Fruit fly (Drosophila melanogaster): ENCODE data around the gene Ncoa6.

Gene Ncoa6

dm6 chr2L:5278309-5279130 is 48.0 kb downstream of the Ncoa6 start, which contains the start of the genes Nin and Bub1 (continued):
- TF ChIP-seq lmd (GFP tag; IDR thresholded peaks at IDR 0.05) (no peak; the same call in none of the 2 replicates), unpg (GFP tag; optimal IDR thresholded peaks at IDR 0.05) (no peak), ash1 (GFP tag; optimal IDR thresholded peaks at IDR 0.05) (no peak), Dek (tag; optimal IDR thresholded peaks at IDR 0.05) (no peak), CG6254 (GFP tag; optimal IDR thresholded peaks at IDR 0.05) (no peak), CG12769 (tag; optimal IDR thresholded peaks at IDR 0.05) (no peak), z (GFP tag; IDR thresholded peaks at IDR 0.05) (no peak), CG10654 (GFP tag; optimal IDR thresholded peaks at IDR 0.05) (no peak), dimm (GFP tag; IDR thresholded peaks at IDR 0.05) (no peak), CG6765 (GFP tag; optimal IDR thresholded peaks at IDR 0.05) (no peak), insv (GFP tag; optimal IDR thresholded peaks at IDR 0.05) (no peak), CG12071 (GFP tag; optimal IDR thresholded peaks at IDR 0.05) (no peak), stc (GFP tag; IDR thresholded peaks at IDR 0.05) (no peak), ssp (GFP tag; IDR thresholded peaks at IDR 0.05) (no peak), CG11085 (GFP tag; IDR thresholded peaks at IDR 0.05) (0 out of 2 replicates have a peak, but pooled peaks have one; percentile 20), CG14965 (GFP tag; optimal IDR thresholded peaks at IDR 0.05; ENCODE audit: borderline replicate concordance) (no peak), CG9215 (GFP tag; IDR thresholded peaks at IDR 0.05) (peak; percentile 45), lov (optimal IDR thresholded peaks at IDR 0.05) (no peak), lov (GFP tag; IDR thresholded peaks at IDR 0.05) (no peak), dpn (GFP tag; optimal IDR thresholded peaks at IDR 0.05) (peak in 1 of 2 experiments; percentile 34), CG2199 (GFP tag; IDR thresholded peaks at IDR 0.05) (no peak), dysf (GFP tag; IDR thresholded peaks at IDR 0.05) (peak; percentile 53; the same call in 1 of the 3 replicates), D (optimal IDR thresholded peaks at IDR 0.05) (no peak), D (GFP tag; optimal IDR thresholded peaks at IDR 0.05) (no peak), CG4328 (GFP tag; optimal IDR thresholded peaks at IDR 0.05) (no peak), Mes4 (GFP tag; optimal IDR thresholded peaks at IDR 0.05) (no peak), CG17186 (GFP tag; optimal IDR thresholded peaks at IDR 0.05) (peak; percentile 18), HLHmδ (GFP tag; optimal IDR thresholded peaks at IDR 0.05) (no peak), Pdp1 (GFP tag; optimal IDR thresholded peaks at IDR 0.05) (peak in 1 of 2 experiments; percentile 53), dan (GFP tag; IDR thresholded peaks at IDR 0.05) (no peak), lilli (GFP tag; optimal IDR thresholded peaks at IDR 0.05) (peak; percentile 15), toy (GFP tag; IDR thresholded peaks at IDR 0.05) (no peak), CG4360 (GFP tag; IDR thresholded peaks at IDR 0.05) (peak; percentile 20; the same call in 1 of the 2 replicates), CG7987 (GFP tag; optimal IDR thresholded peaks at IDR 0.05) (no peak), Ssrp (tag; optimal IDR thresholded peaks at IDR 0.05) (peak; percentile 8), H2.0 (GFP tag; IDR thresholded peaks at IDR 0.05) (0 out of 2 replicates have a peak, but pooled peaks have one; percentile 19), Drgx (GFP tag; IDR thresholded peaks at IDR 0.05) (no peak), chm (GFP tag; IDR thresholded peaks at IDR 0.05) (no peak), HHEX (GFP tag; optimal IDR thresholded peaks at IDR 0.05) (no peak), tap (tag; optimal IDR thresholded peaks at IDR 0.05) (no peak), CG9609 (GFP tag; optimal IDR thresholded peaks at IDR 0.05) (no peak), CG12236 (GFP tag; optimal IDR thresholded peaks at IDR 0.05) (no peak), CG18764 (GFP tag; optimal IDR thresholded peaks at IDR 0.05) (no peak), gce (GFP tag; IDR thresholded peaks at IDR 0.05) (0 out of 3 replicates have a peak, but pooled peaks have one; percentile 47), BtbVII (GFP tag; optimal IDR thresholded peaks at IDR 0.05) (no peak), H15 (GFP tag; IDR thresholded peaks at IDR 0.05) (no peak), en (GFP tag; optimal IDR thresholded peaks at IDR 0.05) (no peak), ERR (GFP tag; optimal IDR thresholded peaks at IDR 0.05) (no peak), CG9727 (GFP tag; optimal IDR thresholded peaks at IDR 0.05) (peak; percentile 50), CoRest (tag; optimal IDR thresholded peaks at IDR 0.05) (peak; percentile 56)

Measured in whole organism, embryonic.